Fruit fly (Drosophila melanogaster) whole organism, embryonic: ENCODE results near the gene CG32428.

Experiments
- CG11695 ChIP-seq: fragments of 200-800 bp; sonication (Bioruptor generic); IDR thresholded peaks from 3 replicates; pipeline ENCODE4 v1.3.6; 2022; ENCODE audit warnings: missing biosample characterization, missing genetic modification characterization
- CG12391 ChIP-seq: fragments of 200-800 bp; sonication (Bioruptor generic); optimal IDR thresholded peaks from 3 replicates; lab custom pipeline; 2018; ENCODE audit warnings: missing biosample characterization, mild to moderate bottlenecking, missing genetic modification characterization, moderate library complexity
- CG1603 ChIP-seq: fragments of 200-800 bp; sonication (Bioruptor generic); optimal IDR thresholded peaks from 2 replicates; lab custom pipeline; 2019; ENCODE audit warnings: missing biosample characterization, mild to moderate bottlenecking, missing genetic modification characterization, moderate library complexity
- CG6854 ChIP-seq: fragments of 200-800 bp; sonication (Bioruptor generic); optimal IDR thresholded peaks from 3 replicates; lab custom pipeline; 2017; ENCODE audit warnings: missing biosample characterization, mild to moderate bottlenecking, missing genetic modification characterization
- Kr ChIP-seq: fragments of 200-800 bp; sonication (Bioruptor generic); optimal IDR thresholded peaks from 2 replicates; lab custom pipeline; 2017; ENCODE audit warnings: missing biosample characterization, mild to moderate bottlenecking, missing genetic modification characterization
- Lhr ChIP-seq: fragments of 200-800 bp; sonication (Bioruptor generic); optimal IDR thresholded peaks from 3 replicates; lab custom pipeline; 2017; ENCODE audit warnings: mild to moderate bottlenecking, missing biosample characterization, missing genetic modification reagents, missing genetic modification characterization
- ash1 ChIP-seq: fragments of 200-800 bp; sonication (Bioruptor generic); optimal IDR thresholded peaks from 2 replicates; lab custom pipeline; 2018; ENCODE audit warnings: missing biosample characterization, mild to moderate bottlenecking, missing genetic modification characterization
- chn ChIP-seq: fragments of 200-800 bp; sonication (Bioruptor generic); optimal IDR thresholded peaks from 2 replicates; lab custom pipeline; 2016; ENCODE audit warnings: missing biosample characterization, missing genetic modification characterization
- maf-S ChIP-seq: fragments of 200-800 bp; sonication (Bioruptor generic); optimal IDR thresholded peaks from 2 replicates; lab custom pipeline; 2016; ENCODE audit warnings: missing biosample characterization, missing genetic modification characterization
- trem ChIP-seq: fragments of 200-800 bp; optimal IDR thresholded peaks from 3 replicates; lab custom pipeline; 2019; ENCODE audit warnings: missing biosample characterization, mild to moderate bottlenecking, missing genetic modification characterization, moderate library complexity

DNA sequence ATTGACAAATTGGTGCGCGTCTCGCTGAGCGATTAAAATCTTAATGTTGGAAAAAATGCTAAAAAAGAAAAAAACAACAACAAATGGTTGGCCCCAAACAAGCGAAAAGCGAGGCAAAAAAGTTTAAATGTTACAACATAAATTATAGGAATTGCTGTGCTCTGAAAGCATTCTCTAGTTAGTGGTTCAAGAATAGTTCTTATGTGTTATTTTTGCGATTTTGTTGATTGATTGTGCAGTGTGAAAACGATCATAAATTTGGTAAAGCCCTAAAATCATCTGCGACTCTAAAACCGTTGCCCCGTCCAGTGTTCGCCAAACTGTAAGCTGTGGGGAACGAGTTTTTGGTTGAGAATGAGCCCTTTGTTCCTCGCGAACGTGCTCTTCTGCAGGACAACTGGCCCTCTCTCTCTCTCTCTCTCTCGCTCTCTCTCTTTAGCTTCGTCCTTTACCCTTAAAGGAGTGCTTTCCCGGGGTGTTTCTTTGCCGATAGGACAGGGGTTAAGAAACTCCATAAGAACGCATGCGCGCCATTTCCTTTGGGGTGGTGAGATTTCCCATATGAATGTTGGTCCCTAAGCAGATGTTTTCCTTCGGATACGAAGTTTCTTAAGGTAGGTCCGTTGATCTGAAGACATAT, 30.7 kb downstream of the CG32428 start:
- TF ChIP-seq ash1 (GFP tag; lab: Kevin White, UChicago) (no peak), CG6854 (GFP tag; lab: Kevin White, UChicago) (peak; percentile 15), trem (tag; lab: Kevin White, UChicago) (no peak), CG12391 (tag; lab: Kevin White, UChicago) (no peak), Lhr (GFP tag; lab: Kevin White, UChicago) (no peak), CG11695 (GFP tag; lab: Robert Waterston, UW) (no peak), chn (GFP tag; lab: Kevin White, UChicago) (no peak), CG1603 (tag; lab: Kevin White, UChicago) (no peak), Kr (GFP tag; lab: Kevin White, UChicago) (no peak), maf-S (GFP tag; lab: Kevin White, UChicago) (no peak)
